Fruit fly (Drosophila melanogaster) Kc167 (cell line): ENCODE data around the gene Arp2.

ENCODE experiments used
- Myc ChIP-seq: fragments of >200 bp; optimal IDR thresholded peaks from 2 replicates; lab custom pipeline; 2017; ENCODE audit warnings: missing external identifiers
- Sin3A ChIP-seq: fragments of >200 bp; optimal IDR thresholded peaks from 2 replicates; lab custom pipeline; 2018; ENCODE audit warnings: missing external identifiers
- h ChIP-seq: fragments of >200 bp; optimal IDR thresholded peaks from 3 replicates; lab custom pipeline; 2018; ENCODE audit warnings: missing external identifiers
- insv ChIP-seq: fragments of >200 bp; optimal IDR thresholded peaks from 3 replicates; lab custom pipeline; 2018; ENCODE audit warnings: missing external identifiers
- psq ChIP-seq: fragments of >200 bp; optimal IDR thresholded peaks from 2 replicates; lab custom pipeline; 2017; ENCODE audit warnings: missing external identifiers
- ttk ChIP-seq: sonication (Bioruptor generic); optimal IDR thresholded peaks from 2 replicates; lab custom pipeline; 2017; ENCODE audit warnings: missing external identifiers

Gene Arp2

dm6 chrX:16585569-16585968 is 31.8 kb upstream of the Arp2 start:
- TF ChIP-seq insv (lab: Kevin White, UChicago), result no peak
- TF ChIP-seq h (lab: Kevin White, UChicago), result no peak
- TF ChIP-seq Myc (lab: Kevin White, UChicago), result no peak
- TF ChIP-seq ttk (lab: Kevin White, UChicago), result no peak
- TF ChIP-seq psq (lab: Kevin White, UChicago), result no peak
- TF ChIP-seq Sin3A (lab: Kevin White, UChicago), result no peak

dm6 chrX:16583730-16584129 is 30.0 kb upstream of the Arp2 start:
- TF ChIP-seq h (lab: Kevin White, UChicago) (no peak), psq (lab: Kevin White, UChicago) (no peak), Myc (lab: Kevin White, UChicago) (no peak), ttk (lab: Kevin White, UChicago) (no peak), Sin3A (lab: Kevin White, UChicago) (no peak), insv (lab: Kevin White, UChicago) (no peak)

- no peak for TF ChIP-seq ttk (lab: Kevin White, UChicago)
- TF ChIP-seq psq (lab: Kevin White, UChicago), result no peak
- TF ChIP-seq h (lab: Kevin White, UChicago), result no peak
- no peak for TF ChIP-seq Sin3A (lab: Kevin White, UChicago)
- no peak for TF ChIP-seq insv (lab: Kevin White, UChicago)
- TF ChIP-seq Myc (lab: Kevin White, UChicago), result no peak
Observed at dm6 chrX:16582145-16582544, 28.4 kb upstream of the Arp2 start.

dm6 chrX:16581703-16582102 is 27.9 kb upstream of the Arp2 start:
- TF ChIP-seq h (lab: Kevin White, UChicago) (no peak), insv (lab: Kevin White, UChicago) (no peak), psq (lab: Kevin White, UChicago) (no peak), Sin3A (lab: Kevin White, UChicago) (no peak), Myc (lab: Kevin White, UChicago) (no peak)

- TF ChIP-seq Myc (lab: Kevin White, UChicago), result no peak
- TF ChIP-seq ttk (lab: Kevin White, UChicago), result no peak
Observed at dm6 chrX:16579978-16580377, 26.2 kb upstream of the Arp2 start.

dm6 chrX:16575097-16575496 is 21.3 kb upstream of the Arp2 start:
- TF ChIP-seq ttk (lab: Kevin White, UChicago) (no peak), Myc (lab: Kevin White, UChicago) (no peak), psq (lab: Kevin White, UChicago) (no peak), insv (lab: Kevin White, UChicago) (no peak), Sin3A (lab: Kevin White, UChicago) (no peak), h (lab: Kevin White, UChicago) (no peak)

- TF ChIP-seq Sin3A (lab: Kevin White, UChicago), result no peak
- no peak for TF ChIP-seq h (lab: Kevin White, UChicago)
- TF ChIP-seq ttk (lab: Kevin White, UChicago), result no peak
- TF ChIP-seq psq (lab: Kevin White, UChicago), result no peak
- no peak for TF ChIP-seq Myc (lab: Kevin White, UChicago)
- TF ChIP-seq insv (lab: Kevin White, UChicago), result no peak
Observed at dm6 chrX:16574114-16574513, 20.3 kb upstream of the Arp2 start.

dm6 chrX:16573659-16574058 is 19.9 kb upstream of the Arp2 start:
- TF ChIP-seq h (lab: Kevin White, UChicago), result no peak
- no peak for TF ChIP-seq Myc (lab: Kevin White, UChicago)
- TF ChIP-seq psq (lab: Kevin White, UChicago), result no peak
- TF ChIP-seq insv (lab: Kevin White, UChicago), result no peak
- TF ChIP-seq ttk (lab: Kevin White, UChicago), result no peak
- TF ChIP-seq Sin3A (lab: Kevin White, UChicago), result no peak

dm6 chrX:16570572-16571224 is 16.9 kb upstream of the Arp2 start:
- TF ChIP-seq Myc (lab: Kevin White, UChicago) (no peak), insv (lab: Kevin White, UChicago) (no peak), ttk (lab: Kevin White, UChicago) (no peak), psq (lab: Kevin White, UChicago) (no peak), Sin3A (lab: Kevin White, UChicago) (no peak), h (lab: Kevin White, UChicago) (no peak)

dm6 chrX:16565377-16565776 is 11.6 kb upstream of the Arp2 start:
- no peak for TF ChIP-seq Sin3A (lab: Kevin White, UChicago)
- TF ChIP-seq psq (lab: Kevin White, UChicago), result no peak
- TF ChIP-seq insv (lab: Kevin White, UChicago), result no peak
- no peak for TF ChIP-seq ttk (lab: Kevin White, UChicago)
- no peak for TF ChIP-seq h (lab: Kevin White, UChicago)
- TF ChIP-seq Myc (lab: Kevin White, UChicago), result no peak

- TF ChIP-seq h (lab: Kevin White, UChicago), result no peak
- TF ChIP-seq insv (lab: Kevin White, UChicago), result no peak
- TF ChIP-seq Myc (lab: Kevin White, UChicago), result no peak
- no peak for TF ChIP-seq ttk (lab: Kevin White, UChicago)
Observed at dm6 chrX:16562259-16562658, 8.5 kb upstream of the Arp2 start.
